Fruit fly (Drosophila melanogaster) whole organism, wandering third instar larva: Measurements from ENCODE around the gene CG15544.

ENCODE experiments used
- Abd-B ChIP-seq: fragments of >200 bp; optimal IDR thresholded peaks from 2 replicates; lab custom pipeline; 2017; ENCODE audit warnings: missing biosample characterization, missing genetic modification characterization
- CG32264 ChIP-seq: fragments of 200-800 bp; sonication (Bioruptor generic); optimal IDR thresholded peaks from 2 replicates; lab custom pipeline; 2016; ENCODE audit warnings: missing biosample characterization, missing genetic modification characterization
- CG9705 ChIP-seq: fragments of 200-800 bp; sonication (Bioruptor generic); optimal IDR thresholded peaks from 2 replicates; lab custom pipeline; 2018; ENCODE audit warnings: missing biosample characterization, mild to moderate bottlenecking, missing genetic modification characterization
- CrebA ChIP-seq: fragments of 200-800 bp; sonication (Bioruptor generic); optimal IDR thresholded peaks from 2 replicates; lab custom pipeline; 2016; ENCODE audit warnings: missing biosample characterization, mild to moderate bottlenecking, missing genetic modification characterization, borderline replicate concordance
- Dfd ChIP-seq: fragments of >200 bp; optimal IDR thresholded peaks from 2 replicates; lab custom pipeline; 2017; ENCODE audit warnings: missing biosample characterization, missing genetic modification characterization
- Dif ChIP-seq: fragments of 200-275, 200-300 bp; sonication (Bioruptor generic); optimal IDR thresholded peaks from 2 replicates; lab custom pipeline; 2018; ENCODE audit warnings: missing biosample characterization, missing genetic modification characterization; ENCODE audit not compliant: partially characterized antibody
- GATAd ChIP-seq: sonication (Bioruptor generic); optimal IDR thresholded peaks from 2 replicates; lab custom pipeline; 2016; ENCODE audit warnings: missing biosample characterization, missing genetic modification characterization
- HLH106 ChIP-seq: fragments of 200-800 bp; optimal IDR thresholded peaks from 3 replicates; lab custom pipeline; 2019; ENCODE audit warnings: missing biosample characterization, mild to moderate bottlenecking, missing genetic modification characterization, moderate library complexity
- Hnf4 ChIP-seq: fragments of 200-800 bp; sonication (Bioruptor generic); optimal IDR thresholded peaks from 2 replicates; lab custom pipeline; 2016; ENCODE audit warnings: missing biosample characterization, mild to moderate bottlenecking, missing genetic modification characterization
- Hr78 ChIP-seq: fragments of >200 bp; optimal IDR thresholded peaks from 2 replicates; lab custom pipeline; 2017; ENCODE audit warnings: missing biosample characterization, missing genetic modification characterization
- Hr83 ChIP-seq: fragments of 200-300 bp; sonication (Bioruptor generic); optimal IDR thresholded peaks from 2 replicates; lab custom pipeline; 2016; ENCODE audit warnings: missing biosample characterization, mild to moderate bottlenecking, missing genetic modification characterization, moderate library complexity; ENCODE audit not compliant: poor library complexity, severe bottlenecking
- Jra ChIP-seq: sonication (Bioruptor generic); optimal IDR thresholded peaks from 2 replicates; lab custom pipeline; 2016; ENCODE audit warnings: missing biosample characterization, missing genetic modification characterization
- Mio ChIP-seq: sonication (Bioruptor generic); optimal IDR thresholded peaks from 2 replicates; lab custom pipeline; 2016; ENCODE audit warnings: missing biosample characterization, missing genetic modification characterization
- Myc ChIP-seq: fragments of >200 bp; optimal IDR thresholded peaks from 2 replicates; lab custom pipeline; 2017
- N ChIP-seq: fragments of >200 bp; optimal IDR thresholded peaks from 2 replicates; lab custom pipeline; 2018; ENCODE audit warnings: missing biosample characterization, missing external identifiers, missing genetic modification characterization
- OdsH ChIP-seq: fragments of 200-800 bp; sonication (Bioruptor generic); optimal IDR thresholded peaks from 2 replicates; lab custom pipeline; 2016; ENCODE audit warnings: missing biosample characterization, mild to moderate bottlenecking, missing genetic modification characterization
- Rel ChIP-seq, 2 experiments: fragments of 200-800 bp; sonication (Bioruptor generic) in 1 of 2; optimal IDR thresholded peaks; 2 replicates in 1 of 2; 3 replicates in 1 of 2; lab custom pipeline; 2016 to 2019; ENCODE audit warnings: mild to moderate bottlenecking in 2 of 2, missing biosample characterization in 2 of 2, missing genetic modification characterization in 2 of 2, moderate library complexity in 1 of 2
- Sp1 ChIP-seq: fragments of 200-800 bp; sonication (Bioruptor generic); optimal IDR thresholded peaks from 3 replicates; lab custom pipeline; 2019; ENCODE audit warnings: missing biosample characterization, mild to moderate bottlenecking, missing genetic modification characterization, moderate library complexity
- Vsx2 ChIP-seq: fragments of 200-300, 225-300 bp; sonication (Bioruptor generic); optimal IDR thresholded peaks from 2 replicates; lab custom pipeline; 2018; ENCODE audit warnings: missing biosample characterization, missing genetic modification characterization; ENCODE audit not compliant: partially characterized antibody
- br ChIP-seq: fragments of 200-800 bp; sonication (Bioruptor generic); optimal IDR thresholded peaks from 2 replicates; lab custom pipeline; 2016; ENCODE audit warnings: missing biosample characterization, missing genetic modification characterization
- brk ChIP-seq: fragments of 200-800 bp; sonication (Bioruptor generic); optimal IDR thresholded peaks from 2 replicates; lab custom pipeline; 2016; ENCODE audit warnings: missing biosample characterization, mild to moderate bottlenecking, missing genetic modification characterization
- dl ChIP-seq, 2 experiments: fragments of 175-275, 200-275 bp in 1 of 2; fragments of 200-275 bp in 1 of 2; sonication (Bioruptor generic); optimal IDR thresholded peaks; lab custom pipeline; 2018; ENCODE audit warnings: mild to moderate bottlenecking in 2 of 2, missing biosample characterization in 2 of 2, missing genetic modification characterization in 2 of 2, moderate library complexity in 2 of 2; ENCODE audit not compliant: partially characterized antibody in 2 of 2, insufficient read depth in 1 of 2
- dmrt93B ChIP-seq: fragments of 200-800 bp; sonication (Bioruptor generic); optimal IDR thresholded peaks from 2 replicates; lab custom pipeline; 2018; ENCODE audit warnings: missing biosample characterization, mild to moderate bottlenecking, missing genetic modification characterization
- dsf ChIP-seq: sonication (Bioruptor generic); optimal IDR thresholded peaks from 2 replicates; lab custom pipeline; 2016; ENCODE audit warnings: missing biosample characterization, missing genetic modification characterization, borderline replicate concordance
- ey ChIP-seq: fragments of 200-800 bp; sonication (Bioruptor generic); optimal IDR thresholded peaks from 2 replicates; lab custom pipeline; 2016; ENCODE audit warnings: missing biosample characterization, missing genetic modification characterization
- foxo ChIP-seq, 2 experiments: fragments of 200-800 bp; sonication (Bioruptor generic); optimal IDR thresholded peaks; 2 replicates in 1 of 2; 3 replicates in 1 of 2; lab custom pipeline; 2016 to 2017; ENCODE audit warnings: missing biosample characterization in 2 of 2, missing genetic modification characterization in 2 of 2
- fru ChIP-seq: fragments of 200-800 bp; sonication (Bioruptor generic); optimal IDR thresholded peaks from 3 replicates; lab custom pipeline; 2016; ENCODE audit warnings: missing biosample characterization, mild to moderate bottlenecking, missing genetic modification characterization
- h ChIP-seq: fragments of 200-800 bp; sonication (Bioruptor generic); optimal IDR thresholded peaks from 3 replicates; lab custom pipeline; 2016; ENCODE audit warnings: missing biosample characterization, mild to moderate bottlenecking, missing genetic modification characterization
- jim ChIP-seq: fragments of 175-275, 200-325 bp; sonication (Bioruptor generic); optimal IDR thresholded peaks from 2 replicates; lab custom pipeline; 2016; ENCODE audit warnings: missing biosample characterization, mild to moderate bottlenecking, missing genetic modification characterization
- lola ChIP-seq: fragments of >200 bp; optimal IDR thresholded peaks from 2 replicates; lab custom pipeline; 2017; ENCODE audit warnings: missing biosample characterization, missing genetic modification characterization
- pan ChIP-seq: fragments of >200 bp; optimal IDR thresholded peaks from 2 replicates; lab custom pipeline; 2017
- psq ChIP-seq: fragments of 200-800 bp; sonication (Bioruptor generic); optimal IDR thresholded peaks from 3 replicates; lab custom pipeline; 2017; ENCODE audit warnings: missing biosample characterization, mild to moderate bottlenecking, missing genetic modification characterization, moderate library complexity
- rgr ChIP-seq: fragments of 200-800 bp; sonication (Bioruptor generic); optimal IDR thresholded peaks from 3 replicates; lab custom pipeline; 2016; ENCODE audit warnings: missing biosample characterization, mild to moderate bottlenecking, missing genetic modification characterization
- sage ChIP-seq: fragments of 200-800 bp; sonication (Bioruptor generic); optimal IDR thresholded peaks from 2 replicates; lab custom pipeline; 2016; ENCODE audit warnings: missing biosample characterization, mild to moderate bottlenecking, missing genetic modification characterization
- sv ChIP-seq: fragments of 200-800 bp; sonication (Bioruptor generic); optimal IDR thresholded peaks from 3 replicates; lab custom pipeline; 2016; ENCODE audit warnings: missing biosample characterization, missing genetic modification characterization
- tai ChIP-seq: sonication (Bioruptor generic); optimal IDR thresholded peaks from 2 replicates; lab custom pipeline; 2016; ENCODE audit warnings: missing biosample characterization, missing genetic modification characterization
- usp ChIP-seq: fragments of >200 bp; optimal IDR thresholded peaks from 2 replicates; lab custom pipeline; 2017; ENCODE audit warnings: missing biosample characterization, missing genetic modification characterization
- woc ChIP-seq: sonication (Bioruptor generic); optimal IDR thresholded peaks from 2 replicates; lab custom pipeline; 2016; ENCODE audit warnings: missing biosample characterization, mild to moderate bottlenecking, missing genetic modification characterization

The CG15544 gene

DNA sequence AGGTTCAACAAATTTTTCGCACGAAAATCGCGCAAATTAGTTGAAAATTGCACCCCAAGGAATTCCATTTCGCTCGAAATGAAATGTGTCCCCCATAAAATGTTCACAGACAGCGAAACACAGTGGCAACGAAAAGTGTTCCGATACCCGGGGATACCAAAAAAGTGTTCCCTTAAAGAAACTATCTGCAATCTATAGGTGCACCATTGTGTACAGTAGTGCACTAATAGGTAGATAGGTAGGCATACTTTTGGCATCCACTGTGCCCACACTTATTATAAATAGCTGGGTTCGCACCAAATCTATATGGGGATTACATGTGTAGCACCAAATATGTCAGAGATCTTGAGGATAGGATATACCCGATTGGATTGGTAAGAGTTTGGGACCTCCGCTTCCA lies 30.9 kb upstream of the CG15544 start:
- TF ChIP-seq rgr (peak; percentile 52), Dif (no peak), OdsH (GFP tag; lab: Kevin White, UChicago) (peak; percentile 34), Sp1 (GFP tag; lab: Kevin White, UChicago) (peak; percentile 16), foxo (GFP tag; optimal IDR thresholded peaks at IDR 0.05; lab: Kevin White, UChicago) (peak in 1 of 2 experiments; percentile 34), woc (GFP tag; lab: Kevin White, UChicago) (no peak), Hnf4 (peak; percentile 51), dmrt93B (GFP tag; lab: Kevin White, UChicago) (peak; percentile 15), h (peak; percentile 40), HLH106 (tag; lab: Kevin White, UChicago) (peak; percentile 48), Dfd (GFP tag; lab: Kevin White, UChicago) (no peak), fru (GFP tag; lab: Kevin White, UChicago) (peak; percentile 22), ey (GFP tag; lab: Kevin White, UChicago) (peak; percentile 72)

DNA sequence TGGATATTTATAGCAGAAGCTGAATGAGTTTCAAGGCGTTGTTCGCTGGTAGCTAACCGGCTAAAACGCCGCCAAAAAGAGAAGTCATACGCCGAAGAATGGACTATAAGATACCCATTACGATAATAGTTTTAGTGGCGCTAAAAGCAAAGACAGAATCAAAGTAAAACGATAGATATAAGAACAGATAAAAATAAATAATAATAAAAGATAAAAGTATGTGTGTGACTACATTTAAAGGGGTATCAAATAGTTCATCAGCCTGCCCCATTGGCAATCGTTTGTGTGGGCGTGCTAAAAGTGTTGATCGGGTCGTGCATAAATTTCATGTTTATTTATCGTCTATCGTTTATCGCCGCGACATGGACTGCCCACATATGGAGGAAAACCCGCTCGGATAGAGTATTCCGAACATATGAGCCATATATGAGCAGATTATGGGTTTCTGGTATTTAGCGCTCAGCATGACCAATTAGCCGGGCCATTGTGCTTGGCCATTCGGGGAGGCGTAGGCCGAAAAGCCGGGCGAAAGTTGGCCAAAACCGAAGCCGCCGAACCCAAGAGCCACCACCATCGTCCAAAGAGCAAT lies 30.2 kb upstream of the CG15544 start:
- TF ChIP-seq fru (GFP tag; lab: Kevin White, UChicago), result no peak
- TF ChIP-seq woc (GFP tag; lab: Kevin White, UChicago), result no peak
- no peak for TF ChIP-seq Myc (lab: Kevin White, UChicago)
- TF ChIP-seq HLH106 (tag; lab: Kevin White, UChicago), result peak; percentile 2
- peak; percentile 35 for TF ChIP-seq h
- no peak for TF ChIP-seq dmrt93B (GFP tag; lab: Kevin White, UChicago)
- TF ChIP-seq sv (GFP tag; lab: Kevin White, UChicago), result peak; percentile 16
- TF ChIP-seq CrebA (GFP tag; lab: Kevin White, UChicago), result no peak
- TF ChIP-seq OdsH (GFP tag; lab: Kevin White, UChicago), result no peak
- no peak for TF ChIP-seq Sp1 (GFP tag; lab: Kevin White, UChicago)
- TF ChIP-seq rgr, result peak; percentile 21
- TF ChIP-seq CG32264 (GFP tag; lab: Kevin White, UChicago), result no peak
- TF ChIP-seq Dfd (GFP tag; lab: Kevin White, UChicago), result no peak

DNA sequence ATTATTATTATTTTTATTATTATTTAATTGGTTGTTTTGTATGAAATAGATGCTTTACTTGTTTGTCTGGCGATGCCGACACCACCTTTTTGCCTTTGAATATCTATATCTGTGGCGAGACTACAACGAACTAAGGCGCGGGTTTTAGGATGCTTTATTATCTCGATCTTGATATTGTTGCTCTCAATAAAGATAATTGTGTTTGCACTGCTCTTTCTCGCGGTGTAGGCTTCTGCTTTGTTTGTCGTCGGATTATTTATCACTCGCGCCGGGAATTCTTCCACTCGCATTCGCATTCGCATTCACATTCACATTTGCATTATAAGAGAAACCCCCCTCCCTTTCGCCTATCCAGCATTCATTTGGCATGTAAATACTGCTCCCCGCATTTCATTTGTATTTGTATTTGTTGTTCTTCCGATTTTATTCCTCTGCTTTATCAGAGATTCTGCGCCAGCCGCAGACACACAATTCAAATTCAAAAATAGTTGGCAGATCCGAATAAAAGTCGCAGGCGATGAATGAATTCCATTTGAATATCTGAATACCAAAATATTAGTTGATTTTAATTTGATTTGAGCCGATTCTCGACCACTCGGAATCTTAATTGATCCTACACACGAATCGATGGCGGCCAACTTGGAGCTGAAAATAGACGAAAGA lies 27.2 kb upstream of the CG15544 start:
- no peak for TF ChIP-seq CG9705
- no peak for TF ChIP-seq pan (lab: Kevin White, UChicago)
- TF ChIP-seq Dfd (GFP tag; lab: Kevin White, UChicago), result peak; percentile 63
- TF ChIP-seq Rel (GFP tag; optimal IDR thresholded peaks at IDR 0.05; lab: Kevin White, UChicago), result no peak
- peak; percentile 87 for TF ChIP-seq Rel (tag; optimal IDR thresholded peaks at IDR 0.05; lab: Kevin White, UChicago)
- TF ChIP-seq usp (GFP tag; lab: Kevin White, UChicago), result no peak
- TF ChIP-seq CrebA (GFP tag; lab: Kevin White, UChicago), result no peak
- peak; percentile 31 for TF ChIP-seq brk
- TF ChIP-seq dsf (GFP tag; lab: Kevin White, UChicago), result no peak
- TF ChIP-seq Dif, result no peak
- peak; percentile 86 for TF ChIP-seq psq (GFP tag; lab: Kevin White, UChicago)
- TF ChIP-seq ey (GFP tag; lab: Kevin White, UChicago), result peak; percentile 42
- TF ChIP-seq dl (GFP tag; optimal IDR thresholded peaks at IDR 0.05; lab: Kevin White, UChicago; ENCODE audit: insufficient read depth in 1 of 2, partially characterized antibody in 2 of 2), result no peak
- TF ChIP-seq dmrt93B (GFP tag; lab: Kevin White, UChicago), result peak; percentile 37
- TF ChIP-seq HLH106 (tag; lab: Kevin White, UChicago), result peak; percentile 58
- TF ChIP-seq Hr78, result no peak
- peak; percentile 24 for TF ChIP-seq Jra
- TF ChIP-seq Myc (lab: Kevin White, UChicago), result no peak
- TF ChIP-seq CG32264 (GFP tag; lab: Kevin White, UChicago), result no peak
- TF ChIP-seq Hr83 (GFP tag; lab: Kevin White, UChicago), result peak; percentile 38
- peak; percentile 49 for TF ChIP-seq Hnf4
- no peak for TF ChIP-seq tai (GFP tag; lab: Kevin White, UChicago)
- peak; percentile 66 for TF ChIP-seq h
- peak in 1 of 2 experiments; percentile 70 for TF ChIP-seq foxo (GFP tag; optimal IDR thresholded peaks at IDR 0.05; lab: Kevin White, UChicago)
- peak; percentile 43 for TF ChIP-seq fru (GFP tag; lab: Kevin White, UChicago)
- TF ChIP-seq rgr, result peak; percentile 63
- TF ChIP-seq sv (GFP tag; lab: Kevin White, UChicago), result no peak
- TF ChIP-seq Vsx2 (GFP tag; lab: Kevin White, UChicago), result no peak
- TF ChIP-seq br (GFP tag; lab: Kevin White, UChicago), result peak; percentile 72
- no peak for TF ChIP-seq N
- no peak for TF ChIP-seq Mio (GFP tag; lab: Kevin White, UChicago)
- no peak for TF ChIP-seq sage
- TF ChIP-seq Abd-B (GFP tag; lab: Kevin White, UChicago), result no peak
- no peak for TF ChIP-seq lola (GFP tag; lab: Kevin White, UChicago)
- peak; percentile 25 for TF ChIP-seq GATAd (GFP tag; lab: Kevin White, UChicago)
- peak; percentile 73 for TF ChIP-seq OdsH (GFP tag; lab: Kevin White, UChicago)
- peak; percentile 9 for TF ChIP-seq woc (GFP tag; lab: Kevin White, UChicago)
- no peak for TF ChIP-seq jim (GFP tag; lab: Kevin White, UChicago)
- TF ChIP-seq Sp1 (GFP tag; lab: Kevin White, UChicago), result peak; percentile 67
